Fruit fly (Drosophila melanogaster) whole organism, embryonic: ENCODE results near the gene CG9328.

Source experiments
- Bteb2 ChIP-seq: fragments of 200-800 bp; sonication (Bioruptor generic); optimal IDR thresholded peaks from 2 replicates; lab custom pipeline; 2016; ENCODE audit warnings: missing biosample characterization, missing genetic modification characterization
- CG14860 ChIP-seq: fragments of 200-800 bp; sonication (Bioruptor generic); IDR thresholded peaks from 3 replicates; pipeline ENCODE4 v1.3.6; 2022; ENCODE audit warnings: missing biosample characterization, missing genetic modification characterization; ENCODE audit not compliant: partially characterized antibody
- CG15269 ChIP-seq: fragments of 200-800 bp; sonication (Bioruptor generic); optimal IDR thresholded peaks from 2 replicates; lab custom pipeline; 2018; ENCODE audit warnings: missing biosample characterization, mild to moderate bottlenecking, missing genetic modification characterization, moderate library complexity
- CG16779 ChIP-seq: fragments of 200-800 bp; sonication (Bioruptor generic); IDR thresholded peaks from 2 replicates; pipeline ENCODE4 v1.3.6; 2022; ENCODE audit warnings: missing biosample characterization, missing genetic modification characterization
- CG16863 ChIP-seq: fragments of 200-800 bp; sonication (Bioruptor generic); optimal IDR thresholded peaks from 3 replicates; lab custom pipeline; 2016; ENCODE audit warnings: missing biosample characterization, missing genetic modification characterization
- CG17361 ChIP-seq: fragments of 200-800 bp; sonication (Bioruptor generic); IDR thresholded peaks from 3 replicates; pipeline ENCODE4 v1.3.6; 2022; ENCODE audit warnings: missing biosample characterization, missing genetic modification characterization
- CG17912 ChIP-seq: fragments of 200-800 bp; sonication (Bioruptor generic); optimal IDR thresholded peaks from 2 replicates; lab custom pipeline; 2018; ENCODE audit warnings: missing biosample characterization, mild to moderate bottlenecking, missing genetic modification characterization
- CG1832 ChIP-seq: fragments of 200-800 bp; sonication (Bioruptor generic); optimal IDR thresholded peaks from 2 replicates; lab custom pipeline; 2017; ENCODE audit warnings: missing biosample characterization, mild to moderate bottlenecking, missing genetic modification characterization, inconsistent platforms
- CG2199 ChIP-seq: fragments of 200-800 bp; sonication (Bioruptor generic); IDR thresholded peaks from 3 replicates; pipeline ENCODE4 v1.3.6; 2022; ENCODE audit warnings: missing biosample characterization, missing genetic modification characterization
- CG2202 ChIP-seq: fragments of 200-800 bp; sonication (Bioruptor generic); optimal IDR thresholded peaks from 2 replicates; lab custom pipeline; 2018; ENCODE audit warnings: missing biosample characterization, mild to moderate bottlenecking, missing genetic modification characterization
- CG30020 ChIP-seq: fragments of 200-800 bp; optimal IDR thresholded peaks from 2 replicates; lab custom pipeline; 2019; ENCODE audit warnings: missing biosample characterization, mild to moderate bottlenecking, missing genetic modification characterization, moderate library complexity
- CG31388 ChIP-seq: fragments of 200-800 bp; sonication (Bioruptor generic); optimal IDR thresholded peaks from 2 replicates; lab custom pipeline; 2016; ENCODE audit warnings: missing biosample characterization, missing genetic modification characterization
- CG32532 ChIP-seq: fragments of 200-800 bp; sonication (Bioruptor generic); IDR thresholded peaks from 2 replicates; pipeline ENCODE4 v1.3.6; 2022; ENCODE audit warnings: missing biosample characterization, missing genetic modification characterization
- CG32772 ChIP-seq: fragments of 200-800 bp; sonication (Bioruptor generic); IDR thresholded peaks from 2 replicates; pipeline ENCODE4 v1.3.6; 2022; ENCODE audit warnings: missing biosample characterization, missing genetic modification characterization
- CG33557 ChIP-seq: fragments of 200-800 bp; sonication (Bioruptor generic); optimal IDR thresholded peaks from 2 replicates; lab custom pipeline; 2019; ENCODE audit warnings: missing biosample characterization, mild to moderate bottlenecking, missing genetic modification characterization, moderate library complexity
- CG7556 ChIP-seq: fragments of 200-800 bp; sonication (Bioruptor generic); optimal IDR thresholded peaks from 2 replicates; lab custom pipeline; 2017; ENCODE audit warnings: missing biosample characterization, mild to moderate bottlenecking, missing genetic modification characterization
- CG7839 ChIP-seq: fragments of 200-800 bp; sonication (Bioruptor generic); optimal IDR thresholded peaks from 3 replicates; lab custom pipeline; 2018; ENCODE audit warnings: missing biosample characterization, mild to moderate bottlenecking, missing genetic modification characterization, moderate library complexity
- CG8281 ChIP-seq: fragments of 200-800 bp; sonication (Bioruptor generic); optimal IDR thresholded peaks from 2 replicates; lab custom pipeline; 2018; ENCODE audit warnings: missing biosample characterization, mild to moderate bottlenecking, missing genetic modification characterization, moderate library complexity
- CG8478 ChIP-seq: fragments of >200 bp; optimal IDR thresholded peaks from 2 replicates; lab custom pipeline; 2018
- CTCF ChIP-seq: fragments of 200-800 bp; sonication (Bioruptor generic); optimal IDR thresholded peaks from 2 replicates; lab custom pipeline; 2017; ENCODE audit warnings: missing biosample characterization, mild to moderate bottlenecking, missing genetic modification characterization, moderate library complexity
- Doc2 ChIP-seq: fragments of 200-800 bp; sonication (Bioruptor generic); IDR thresholded peaks from 2 replicates; pipeline ENCODE4 v1.3.6; 2022; ENCODE audit warnings: missing biosample characterization, missing genetic modification characterization
- Drgx ChIP-seq: fragments of 200-800 bp; sonication (Bioruptor generic); IDR thresholded peaks from 2 replicates; pipeline ENCODE4 v1.3.6; 2022; ENCODE audit warnings: missing biosample characterization, missing genetic modification characterization
- H15 ChIP-seq: fragments of 200-800 bp; sonication (Bioruptor generic); IDR thresholded peaks from 3 replicates; pipeline ENCODE4 v1.3.6; 2022; ENCODE audit warnings: missing biosample characterization, missing genetic modification characterization
- Hr39 ChIP-seq: fragments of >200 bp; optimal IDR thresholded peaks from 2 replicates; lab custom pipeline; 2017
- MBD-R2 ChIP-seq: fragments of 200-800 bp; sonication (Bioruptor generic); IDR thresholded peaks from 2 replicates; pipeline ENCODE4 v1.3.6; 2022; ENCODE audit warnings: missing biosample characterization, missing genetic modification characterization
- Med ChIP-seq: fragments of 200-800 bp; sonication (Bioruptor generic); peaks from one replicate; lab custom pipeline; 2016; ENCODE audit warnings: missing biosample characterization, missing genetic modification characterization, mild to moderate bottlenecking, inconsistent platforms, moderate library complexity
- Nf-YC ChIP-seq: fragments of 200-800 bp; optimal IDR thresholded peaks from 3 replicates; lab custom pipeline; 2019; ENCODE audit warnings: missing biosample characterization, mild to moderate bottlenecking, missing genetic modification characterization, moderate library complexity
- Opbp ChIP-seq: fragments of 200-800 bp; sonication (Bioruptor generic); IDR thresholded peaks from 3 replicates; pipeline ENCODE4 v1.3.6; 2022; ENCODE audit warnings: missing biosample characterization, missing genetic modification characterization; ENCODE audit not compliant: partially characterized antibody
- Poxn ChIP-seq: fragments of 200-800 bp; sonication (Bioruptor generic); IDR thresholded peaks from 2 replicates; pipeline ENCODE4 v1.3.6; 2022; ENCODE audit warnings: missing biosample characterization, missing genetic modification characterization
- Stat92E ChIP-seq, 3 experiments: fragments of >200 bp in 2 of 3; fragments of 200-800 bp in 1 of 3; sonication (Bioruptor generic) in 1 of 3; optimal IDR thresholded peaks; 2 replicates each; lab custom pipeline; 2017 to 2019; ENCODE audit warnings: missing biosample characterization in 3 of 3, missing genetic modification characterization in 3 of 3, mild to moderate bottlenecking in 1 of 3, moderate library complexity in 1 of 3
- TFAM ChIP-seq: fragments of 200-800 bp; sonication (Bioruptor generic); optimal IDR thresholded peaks from 2 replicates; lab custom pipeline; 2017; ENCODE audit warnings: missing biosample characterization, missing genetic modification characterization, inconsistent platforms
- Vsx1 ChIP-seq: fragments of 200-800 bp; sonication (Bioruptor generic); optimal IDR thresholded peaks from 2 replicates; lab custom pipeline; 2017; ENCODE audit warnings: missing biosample characterization, mild to moderate bottlenecking, missing genetic modification characterization, missing genetic modification reagents
- amos ChIP-seq: fragments of 200-800 bp; sonication (Bioruptor generic); IDR thresholded peaks from 2 replicates; pipeline ENCODE4 v1.3.6; 2022; ENCODE audit warnings: missing biosample characterization, missing genetic modification characterization; ENCODE audit not compliant: partially characterized antibody
- caup ChIP-seq: fragments of 200-800 bp; sonication (Bioruptor generic); optimal IDR thresholded peaks from 3 replicates; lab custom pipeline; 2017; ENCODE audit warnings: missing biosample characterization, mild to moderate bottlenecking, missing genetic modification characterization, moderate library complexity; ENCODE audit not compliant: severe bottlenecking
- chinmo ChIP-seq: fragments of 200-800 bp; sonication (Bioruptor generic); IDR thresholded peaks from 4 replicates; pipeline ENCODE4 v1.3.6; 2022; ENCODE audit warnings: missing biosample characterization, missing genetic modification characterization; ENCODE audit not compliant: partially characterized antibody
- chm ChIP-seq: fragments of 200-800 bp; sonication (Bioruptor generic); IDR thresholded peaks from 2 replicates; pipeline ENCODE4 v1.3.6; 2022; ENCODE audit warnings: missing biosample characterization, missing genetic modification characterization
- croc ChIP-seq: fragments of 200-800 bp; sonication (Bioruptor generic); conservative IDR thresholded peaks from 3 replicates; pipeline ENCODE4 v1.3.6; 2022; ENCODE audit warnings: missing biosample characterization, missing genetic modification characterization
- dimm ChIP-seq: fragments of 200-800 bp; sonication (Bioruptor generic); IDR thresholded peaks from 2 replicates; pipeline ENCODE4 v1.3.6; 2022; ENCODE audit warnings: missing biosample characterization, missing genetic modification characterization
- eve ChIP-seq, 2 experiments: fragments of >200 bp; optimal IDR thresholded peaks; 2 replicates each; lab custom pipeline; 2017; ENCODE audit warnings: missing biosample characterization in 2 of 2, missing genetic modification characterization in 2 of 2
- klu ChIP-seq: fragments of 200-800 bp; sonication (Bioruptor generic); IDR thresholded peaks from 2 replicates; pipeline ENCODE4 v1.3.6; 2022; ENCODE audit warnings: missing biosample characterization, missing genetic modification characterization
- psq ChIP-seq: fragments of 200-800 bp; sonication (Bioruptor generic); optimal IDR thresholded peaks from 2 replicates; lab custom pipeline; 2017; ENCODE audit warnings: missing biosample characterization, missing genetic modification characterization
- sens-2 ChIP-seq: fragments of 200-800 bp; sonication (Bioruptor generic); IDR thresholded peaks from 2 replicates; pipeline ENCODE4 v1.3.6; 2022; ENCODE audit warnings: missing biosample characterization, missing genetic modification characterization
- slp2 ChIP-seq: fragments of 200-800 bp; sonication (Bioruptor generic); optimal IDR thresholded peaks from 2 replicates; lab custom pipeline; 2016; ENCODE audit warnings: missing biosample characterization, missing genetic modification characterization
- trh ChIP-seq: fragments of 200-800 bp; sonication (Bioruptor generic); optimal IDR thresholded peaks from 2 replicates; lab custom pipeline; 2016; ENCODE audit warnings: missing biosample characterization, missing genetic modification characterization
- usp ChIP-seq: fragments of >200 bp; optimal IDR thresholded peaks from 2 replicates; lab custom pipeline; 2017; ENCODE audit warnings: missing biosample characterization, missing genetic modification characterization
- wdn ChIP-seq: fragments of 200-800 bp; sonication (Bioruptor generic); IDR thresholded peaks from 2 replicates; pipeline ENCODE4 v1.3.6; 2022; ENCODE audit warnings: missing biosample characterization, missing genetic modification characterization
- zf30C ChIP-seq: fragments of 200-800 bp; sonication (Bioruptor generic); optimal IDR thresholded peaks from 3 replicates; lab custom pipeline; 2018; ENCODE audit warnings: missing biosample characterization, mild to moderate bottlenecking, missing genetic modification characterization

The CG9328 gene

dm6 chr2L:20805624-20806339, 8.3 kb downstream of the CG9328 start (continued):
- peak; percentile 80 for TF ChIP-seq CG16863 (GFP tag; lab: Kevin White, UChicago)
- peak; percentile 71 for TF ChIP-seq TFAM (GFP tag; lab: Kevin White, UChicago)
- peak; percentile 93 for TF ChIP-seq Vsx1 (GFP tag; lab: Kevin White, UChicago)
- peak; percentile 90 for TF ChIP-seq chm (GFP tag; lab: Robert Waterston, UW)
- peak; percentile 84; the same call in 2 of the 3 replicates for TF ChIP-seq CG2199 (GFP tag; lab: Robert Waterston, UW)
- peak; percentile 90 for TF ChIP-seq Bteb2 (GFP tag; lab: Kevin White, UChicago)
- TF ChIP-seq wdn, result peak; percentile 92
- TF ChIP-seq CG1832 (GFP tag; lab: Kevin White, UChicago), result no peak
- peak; percentile 91 for TF ChIP-seq croc
- TF ChIP-seq CG15269 (tag; lab: Kevin White, UChicago), result peak; percentile 97
- TF ChIP-seq CG33557 (GFP tag; lab: Kevin White, UChicago), result peak; percentile 78
- TF ChIP-seq Poxn, result peak; percentile 87
- TF ChIP-seq, all 482 proteins: peak for 447

DNA sequence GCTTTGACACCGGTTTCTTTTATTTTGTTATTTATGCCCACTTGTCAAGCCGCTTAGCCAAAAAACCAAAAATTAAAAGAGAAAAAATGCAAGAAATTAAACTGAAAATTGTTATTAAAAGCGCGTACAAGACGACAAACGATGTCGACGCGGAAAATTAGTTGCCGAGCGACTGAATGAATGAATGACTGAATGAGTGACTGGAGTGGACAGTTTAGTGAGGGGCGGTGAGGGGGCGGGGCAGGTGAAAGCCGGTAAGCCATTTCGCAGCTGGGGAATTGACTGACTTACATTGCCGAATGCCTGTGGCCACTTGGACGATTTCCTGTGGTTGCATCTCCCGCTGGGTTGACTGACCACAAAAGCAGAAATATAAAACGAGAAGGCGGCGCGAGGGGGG, 9.1 kb downstream of the CG9328 start:
- TF ChIP-seq CG7839 (tag; lab: Kevin White, UChicago), result no peak
- no peak for TF ChIP-seq CG8478 (lab: Kevin White, UChicago)
- no peak for TF ChIP-seq CG32772
- no peak for TF ChIP-seq CG30020 (tag; lab: Kevin White, UChicago)
- no peak for TF ChIP-seq CG14860 (GFP tag; lab: Robert Waterston, UW)
- TF ChIP-seq psq (GFP tag; lab: Kevin White, UChicago), result no peak
- 0 out of 2 replicates have a peak, but pooled peaks have one; percentile 8 for TF ChIP-seq klu (GFP tag; lab: Robert Waterston, UW)
- TF ChIP-seq CG8281 (tag; lab: Kevin White, UChicago), result peak; percentile 91
- TF ChIP-seq eve (GFP tag; optimal IDR thresholded peaks at IDR 0.05; lab: Kevin White, UChicago), result no peak
- TF ChIP-seq CG31388, result no peak
- no peak for TF ChIP-seq Nf-YC
- no peak for TF ChIP-seq Stat92E (GFP tag; optimal IDR thresholded peaks at IDR 0.05; lab: Kevin White, UChicago)
- TF ChIP-seq Doc2 (GFP tag; lab: Robert Waterston, UW), result no peak
- TF ChIP-seq dimm, result no peak
- TF ChIP-seq Med (GFP tag; lab: Kevin White, UChicago), result peak; percentile 67
- no peak for TF ChIP-seq slp2 (GFP tag; lab: Kevin White, UChicago)
- no peak for TF ChIP-seq CG17912 (GFP tag; lab: Kevin White, UChicago)
- TF ChIP-seq chinmo (GFP tag; lab: Robert Waterston, UW), result 0 out of 4 replicates have a peak, but pooled peaks have one; percentile 37
- no peak for TF ChIP-seq CG32532 (GFP tag; lab: Robert Waterston, UW)

DNA sequence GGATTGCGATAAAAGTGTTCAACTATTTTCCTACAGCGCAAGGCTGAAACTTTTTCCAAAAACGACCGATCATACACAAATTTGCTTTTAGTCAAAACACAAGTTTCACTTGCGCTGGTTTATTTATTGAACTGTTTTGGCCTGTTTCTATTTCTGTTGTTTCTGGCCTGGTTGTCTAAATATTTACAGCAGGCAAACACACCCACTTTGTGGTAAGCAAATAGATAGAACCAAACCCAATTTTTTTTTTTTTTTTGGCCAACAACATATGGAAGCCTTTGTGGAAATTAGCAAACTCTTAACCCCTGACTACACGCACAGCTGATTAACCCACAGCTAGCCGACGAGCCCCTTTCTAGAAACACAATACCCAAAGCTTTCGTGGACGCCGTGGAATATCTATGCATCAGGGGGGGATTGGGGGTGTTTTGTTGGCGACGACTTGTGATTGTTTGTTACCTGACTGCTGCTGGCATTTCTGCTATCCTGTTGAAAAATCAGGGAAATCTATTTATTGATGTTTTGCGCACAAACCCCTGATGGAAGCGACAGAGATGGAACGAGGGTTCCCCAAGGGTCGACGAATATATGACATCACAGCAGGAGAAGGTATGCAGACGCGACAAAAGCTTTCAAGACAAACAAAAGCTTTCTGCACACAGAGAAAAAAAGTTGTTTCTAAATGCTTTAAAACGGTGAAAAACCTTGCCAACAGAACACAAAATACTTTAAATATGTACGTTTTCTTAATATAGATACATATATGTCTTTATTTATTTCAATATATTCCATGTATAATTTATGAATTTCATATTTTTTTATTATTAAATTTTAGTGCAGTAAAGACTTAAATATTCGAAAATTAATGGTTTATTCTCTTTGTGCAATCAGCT, 10.3 kb downstream of the CG9328 start:
- TF ChIP-seq Poxn, result no peak
- peak; percentile 68 for TF ChIP-seq zf30C (GFP tag; lab: Kevin White, UChicago)
- TF ChIP-seq H15 (GFP tag; lab: Robert Waterston, UW), result 0 out of 3 replicates have a peak, but pooled peaks have one; percentile 32
- TF ChIP-seq CG2202, result no peak
- no peak for TF ChIP-seq Opbp (GFP tag; lab: Robert Waterston, UW)
- peak; percentile 74 for TF ChIP-seq caup (GFP tag; lab: Kevin White, UChicago)
- no peak for TF ChIP-seq CTCF (GFP tag; lab: Kevin White, UChicago)
- TF ChIP-seq CG14860 (GFP tag; lab: Robert Waterston, UW), result no peak
- peak; percentile 18; the same call in 1 of the 2 replicates for TF ChIP-seq MBD-R2 (GFP tag; lab: Robert Waterston, UW)
- no peak for TF ChIP-seq CG16779 (GFP tag; lab: Robert Waterston, UW)
- TF ChIP-seq usp (GFP tag; lab: Kevin White, UChicago), result no peak
- peak; percentile 44; the same call in 2 of the 3 replicates for TF ChIP-seq CG17361
- TF ChIP-seq trh (GFP tag; lab: Kevin White, UChicago), result no peak
- TF ChIP-seq CG7556 (GFP tag; lab: Kevin White, UChicago), result no peak
- no peak for TF ChIP-seq sens-2 (GFP tag; lab: Robert Waterston, UW)
- TF ChIP-seq Hr39 (lab: Kevin White, UChicago), result no peak
- peak; percentile 59; the same call in 1 of the 2 replicates for TF ChIP-seq Drgx
- no peak for TF ChIP-seq amos (GFP tag; lab: Robert Waterston, UW)
